Fruit fly (Drosophila melanogaster) whole organism, embryonic: ENCODE data around the gene Pss.

ENCODE experiments used
- Ada2b ChIP-seq: fragments of 200-800 bp; sonication (Bioruptor generic); IDR thresholded peaks from 2 replicates; pipeline ENCODE4 v1.3.6; 2022; ENCODE audit warnings: missing biosample characterization, missing genetic modification characterization
- Bteb2 ChIP-seq: fragments of 200-800 bp; sonication (Bioruptor generic); optimal IDR thresholded peaks from 2 replicates; lab custom pipeline; 2016; ENCODE audit warnings: missing biosample characterization, missing genetic modification characterization
- C15 ChIP-seq: fragments of 200-800 bp; sonication (Bioruptor generic); IDR thresholded peaks from 3 replicates; pipeline ENCODE4 v1.3.6; 2022; ENCODE audit warnings: missing biosample characterization, missing genetic modification characterization
- CG10543 ChIP-seq: fragments of 200-800 bp; sonication (Bioruptor generic); optimal IDR thresholded peaks from 3 replicates; lab custom pipeline; 2017; ENCODE audit warnings: missing biosample characterization, mild to moderate bottlenecking, missing genetic modification characterization, moderate library complexity
- CG1233 ChIP-seq: fragments of 200-800 bp; sonication (Bioruptor generic); optimal IDR thresholded peaks from 4 replicates; lab custom pipeline; 2018; ENCODE audit warnings: missing biosample characterization, mild to moderate bottlenecking, missing genetic modification characterization
- CG13424 ChIP-seq: fragments of 200-800 bp; sonication (Bioruptor generic); optimal IDR thresholded peaks from 2 replicates; lab custom pipeline; 2019; ENCODE audit warnings: missing biosample characterization, mild to moderate bottlenecking, missing genetic modification characterization, moderate library complexity
- CG15601 ChIP-seq: fragments of 200-800 bp; sonication (Bioruptor generic); optimal IDR thresholded peaks from 3 replicates; lab custom pipeline; 2019; ENCODE audit warnings: missing biosample characterization, mild to moderate bottlenecking, missing genetic modification characterization, moderate library complexity
- CG1602 ChIP-seq: fragments of 200-800 bp; sonication (Bioruptor generic); optimal IDR thresholded peaks from 3 replicates; lab custom pipeline; 2016; ENCODE audit warnings: missing biosample characterization, missing genetic modification characterization
- CG17359 ChIP-seq: fragments of 200-800 bp; sonication (Bioruptor generic); optimal IDR thresholded peaks from 3 replicates; lab custom pipeline; 2018; ENCODE audit warnings: missing biosample characterization, mild to moderate bottlenecking, missing genetic modification characterization, moderate library complexity
- CG1832 ChIP-seq: fragments of 200-800 bp; sonication (Bioruptor generic); optimal IDR thresholded peaks from 2 replicates; lab custom pipeline; 2017; ENCODE audit warnings: missing biosample characterization, mild to moderate bottlenecking, missing genetic modification characterization, inconsistent platforms
- CG30020 ChIP-seq: fragments of 200-800 bp; optimal IDR thresholded peaks from 2 replicates; lab custom pipeline; 2019; ENCODE audit warnings: missing biosample characterization, mild to moderate bottlenecking, missing genetic modification characterization, moderate library complexity
- CG34224 ChIP-seq: fragments of 200-800 bp; sonication (Bioruptor generic); IDR thresholded peaks from 3 replicates; pipeline ENCODE4 v1.3.6; 2022; ENCODE audit warnings: missing biosample characterization, missing genetic modification characterization; ENCODE audit not compliant: partially characterized antibody
- CG4360 ChIP-seq: fragments of 200-800 bp; sonication (Bioruptor generic); IDR thresholded peaks from 2 replicates; pipeline ENCODE4 v1.3.6; 2022; ENCODE audit warnings: missing biosample characterization, missing genetic modification characterization
- CG4820 ChIP-seq: fragments of 200-800 bp; sonication (Bioruptor generic); optimal IDR thresholded peaks from 3 replicates; lab custom pipeline; 2016; ENCODE audit warnings: missing biosample characterization, missing genetic modification characterization
- CG6175 ChIP-seq: fragments of 200-800 bp; sonication (Bioruptor generic); IDR thresholded peaks from 3 replicates; pipeline ENCODE4 v1.3.6; 2022; ENCODE audit warnings: missing biosample characterization, missing genetic modification characterization
- CG6272 ChIP-seq: fragments of 200-800 bp; sonication (Bioruptor generic); IDR thresholded peaks from 2 replicates; pipeline ENCODE4 v1.3.6; 2022; ENCODE audit warnings: missing biosample characterization, missing genetic modification characterization
- CG7745 ChIP-seq: fragments of 200-800 bp; sonication (Bioruptor generic); optimal IDR thresholded peaks from 2 replicates; lab custom pipeline; 2018; ENCODE audit warnings: missing biosample characterization, mild to moderate bottlenecking, missing genetic modification characterization, moderate library complexity
- CG8290 ChIP-seq, 3 experiments: fragments of 200-800 bp; sonication (Bioruptor generic); optimal IDR thresholded peaks; 2 replicates each; lab custom pipeline; 2016 to 2019; ENCODE audit warnings: missing biosample characterization in 3 of 3, missing genetic modification characterization in 3 of 3, mild to moderate bottlenecking in 2 of 3, moderate library complexity in 1 of 3
- CG9797 ChIP-seq: fragments of 200-800 bp; sonication (Bioruptor generic); optimal IDR thresholded peaks from 3 replicates; lab custom pipeline; 2018; ENCODE audit warnings: missing biosample characterization, mild to moderate bottlenecking, missing genetic modification characterization
- D ChIP-seq, 2 experiments: fragments of 200-800 bp in 1 of 2; fragments of >200 bp in 1 of 2; sonication (Bioruptor generic) in 1 of 2; optimal IDR thresholded peaks; 2 replicates in 1 of 2; 3 replicates in 1 of 2; lab custom pipeline; 2017; ENCODE audit warnings: mild to moderate bottlenecking in 1 of 2, missing biosample characterization in 1 of 2, missing genetic modification characterization in 1 of 2, missing genetic modification reagents in 1 of 2
- Dfd ChIP-seq, 2 experiments: fragments of >200 bp; optimal IDR thresholded peaks; 2 replicates each; lab custom pipeline; 2017; ENCODE audit warnings: missing biosample characterization in 2 of 2, missing genetic modification characterization in 2 of 2
- Doc3 ChIP-seq: fragments of 200-800 bp; sonication (Bioruptor generic); IDR thresholded peaks from 3 replicates; pipeline ENCODE4 v1.3.6; 2022; ENCODE audit warnings: missing biosample characterization, missing genetic modification characterization; ENCODE audit not compliant: partially characterized antibody
- Dref ChIP-seq: fragments of 200-800 bp; sonication (Bioruptor generic); IDR thresholded peaks from 2 replicates; pipeline ENCODE4 v1.3.6; 2022; ENCODE audit warnings: missing biosample characterization, missing genetic modification characterization
- Hey ChIP-seq: fragments of 200-800 bp; sonication (Bioruptor generic); optimal IDR thresholded peaks from 3 replicates; lab custom pipeline; 2018; ENCODE audit warnings: missing biosample characterization, mild to moderate bottlenecking, missing genetic modification characterization
- HmgZ ChIP-seq: fragments of 200-800 bp; sonication (Bioruptor generic); optimal IDR thresholded peaks from 2 replicates; lab custom pipeline; 2018; ENCODE audit warnings: missing biosample characterization, mild to moderate bottlenecking, missing genetic modification characterization
- Hsf ChIP-seq: fragments of 200-800 bp; sonication (Bioruptor generic); optimal IDR thresholded peaks from 3 replicates; lab custom pipeline; 2016; ENCODE audit warnings: missing biosample characterization, missing genetic modification characterization
- NFAT ChIP-seq: fragments of 200-800 bp; sonication (Bioruptor generic); IDR thresholded peaks from 2 replicates; pipeline ENCODE4 v1.3.6; 2022; ENCODE audit warnings: missing biosample characterization, missing genetic modification characterization
- Oli ChIP-seq: fragments of 200-800 bp; sonication (Bioruptor generic); optimal IDR thresholded peaks from 2 replicates; lab custom pipeline; 2018; ENCODE audit warnings: missing biosample characterization, mild to moderate bottlenecking, missing genetic modification characterization, moderate library complexity
- PHDP ChIP-seq: fragments of 200-800 bp; sonication (Bioruptor generic); optimal IDR thresholded peaks from 3 replicates; lab custom pipeline; 2018; ENCODE audit warnings: missing biosample characterization, mild to moderate bottlenecking, missing genetic modification characterization, moderate library complexity
- Rx ChIP-seq: fragments of 200-800 bp; sonication (Bioruptor generic); IDR thresholded peaks from 2 replicates; pipeline ENCODE4 v1.3.6; 2022; ENCODE audit warnings: missing biosample characterization, missing genetic modification characterization
- Scr ChIP-seq: fragments of 200-800 bp; sonication (Bioruptor generic); IDR thresholded peaks from 2 replicates; pipeline ENCODE4 v1.3.6; 2022; ENCODE audit warnings: missing biosample characterization, missing genetic modification characterization; ENCODE audit not compliant: partially characterized antibody
- ab ChIP-seq: fragments of 200-800 bp; sonication (Bioruptor generic); optimal IDR thresholded peaks from 2 replicates; lab custom pipeline; 2016; ENCODE audit warnings: missing biosample characterization, missing genetic modification characterization
- bab2 ChIP-seq: fragments of 200-800 bp; sonication (Bioruptor generic); optimal IDR thresholded peaks from 2 replicates; lab custom pipeline; 2016; ENCODE audit warnings: missing biosample characterization, missing genetic modification characterization
- chif ChIP-seq, 2 experiments: fragments of 200-800 bp; sonication (Bioruptor generic); optimal IDR thresholded peaks; 3 replicates each; lab custom pipeline; 2016; ENCODE audit warnings: missing biosample characterization in 2 of 2, missing genetic modification characterization in 2 of 2
- crc ChIP-seq: fragments of 200-800 bp; sonication (Bioruptor generic); optimal IDR thresholded peaks from 2 replicates; lab custom pipeline; 2016; ENCODE audit warnings: missing biosample characterization, missing genetic modification characterization
- crp ChIP-seq, 2 experiments: fragments of 200-800 bp; sonication (Bioruptor generic); optimal IDR thresholded peaks; 2 replicates in 1 of 2; 3 replicates in 1 of 2; lab custom pipeline; 2017; ENCODE audit warnings: missing biosample characterization in 2 of 2, missing genetic modification characterization in 2 of 2, mild to moderate bottlenecking in 1 of 2, moderate library complexity in 1 of 2
- da ChIP-seq: fragments of 200-800 bp; sonication (Bioruptor generic); optimal IDR thresholded peaks from 2 replicates; lab custom pipeline; 2016; ENCODE audit warnings: missing biosample characterization, missing genetic modification characterization
- dpn ChIP-seq, 2 experiments: fragments of 200-800 bp; sonication (Bioruptor generic); optimal IDR thresholded peaks; 3 replicates each; lab custom pipeline; 2016; ENCODE audit warnings: missing biosample characterization in 2 of 2, missing genetic modification characterization in 2 of 2
- dysf ChIP-seq: fragments of 200-800 bp; sonication (Bioruptor generic); IDR thresholded peaks from 3 replicates; pipeline ENCODE4 v1.3.6; 2022; ENCODE audit warnings: missing biosample characterization, missing genetic modification characterization
- fd102C ChIP-seq: fragments of 200-800 bp; sonication (Bioruptor generic); optimal IDR thresholded peaks from 2 replicates; lab custom pipeline; 2018; ENCODE audit warnings: missing biosample characterization, mild to moderate bottlenecking, missing genetic modification characterization, moderate library complexity
- gem ChIP-seq: fragments of 200-800 bp; sonication (Bioruptor generic); optimal IDR thresholded peaks from 2 replicates; lab custom pipeline; 2019; ENCODE audit warnings: missing biosample characterization, mild to moderate bottlenecking, missing genetic modification characterization, moderate library complexity
- gro ChIP-seq: fragments of 200-800 bp; sonication (Bioruptor generic); optimal IDR thresholded peaks from 2 replicates; lab custom pipeline; 2016; ENCODE audit warnings: missing biosample characterization, missing genetic modification characterization
- gsb ChIP-seq: fragments of 200-800 bp; sonication (Bioruptor generic); IDR thresholded peaks from 2 replicates; pipeline ENCODE4 v1.3.6; 2022; ENCODE audit warnings: missing biosample characterization, missing genetic modification characterization
- knrl ChIP-seq: fragments of 200-800 bp; sonication (Bioruptor generic); IDR thresholded peaks from 3 replicates; pipeline ENCODE4 v1.3.6; 2022; ENCODE audit warnings: missing biosample characterization, missing genetic modification characterization; ENCODE audit not compliant: partially characterized antibody
- peb ChIP-seq: fragments of 200-800 bp; sonication (Bioruptor generic); IDR thresholded peaks from 2 replicates; pipeline ENCODE4 v1.3.6; 2022; ENCODE audit warnings: missing biosample characterization, missing genetic modification characterization
- pho ChIP-seq: fragments of 200-800 bp; sonication (Bioruptor generic); optimal IDR thresholded peaks from 2 replicates; lab custom pipeline; 2016; ENCODE audit warnings: missing biosample characterization, missing genetic modification characterization
- toy ChIP-seq: fragments of 200-800 bp; sonication (Bioruptor generic); IDR thresholded peaks from 2 replicates; pipeline ENCODE4 v1.3.6; 2022; ENCODE audit warnings: missing biosample characterization, missing genetic modification characterization
- tx ChIP-seq: fragments of 200-800 bp; sonication (Bioruptor generic); optimal IDR thresholded peaks from 2 replicates; lab custom pipeline; 2016; ENCODE audit warnings: missing biosample characterization, missing genetic modification characterization
- zf30C ChIP-seq: fragments of 200-800 bp; sonication (Bioruptor generic); optimal IDR thresholded peaks from 3 replicates; lab custom pipeline; 2018; ENCODE audit warnings: missing biosample characterization, mild to moderate bottlenecking, missing genetic modification characterization

The Pss gene

DNA sequence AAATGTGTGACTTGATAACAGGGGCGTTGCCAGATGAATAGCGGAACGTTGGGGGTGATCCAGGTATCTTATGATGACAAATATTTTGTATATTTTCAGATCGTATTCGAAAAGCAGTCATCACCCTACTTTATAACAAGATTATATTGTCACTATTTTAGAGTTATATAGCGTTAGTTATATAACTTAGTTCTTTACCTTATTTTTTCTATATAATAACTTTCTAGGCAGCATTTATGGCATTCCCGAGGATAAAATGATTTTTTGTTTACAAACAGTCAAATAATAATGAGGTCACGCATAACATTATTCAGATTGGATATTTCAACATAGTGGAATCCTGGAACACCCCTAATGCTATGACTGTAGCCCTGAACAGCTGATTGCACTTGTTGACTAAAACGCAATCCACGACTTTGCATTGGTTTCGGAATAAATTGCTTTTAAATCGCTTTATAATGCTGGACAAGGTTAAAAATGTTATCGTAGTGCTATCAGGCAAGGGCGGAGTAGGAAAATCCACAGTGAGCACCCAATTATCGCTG is 294 bp upstream of the Pss start, which contains the start of gene Nubp2 (continued):
- TF ChIP-seq CG30020 = peak; percentile 91
- TF ChIP-seq HmgZ = peak; percentile 97
- TF ChIP-seq fd102C (GFP tag; lab: Kevin White, UChicago) = peak; percentile 53
- no peak for TF ChIP-seq Dfd (GFP tag; optimal IDR thresholded peaks at IDR 0.05; lab: Kevin White, UChicago)
- TF ChIP-seq Doc3 (GFP tag; lab: Robert Waterston, UW) = no peak
- peak; percentile 95 for TF ChIP-seq CG4820
- peak; percentile 97 for TF ChIP-seq CG1602 (GFP tag; lab: Kevin White, UChicago)
- TF ChIP-seq gem (tag; lab: Kevin White, UChicago) = peak; percentile 98
- TF ChIP-seq da (GFP tag; lab: Kevin White, UChicago) = peak; percentile 86
- TF ChIP-seq PHDP = peak; percentile 96
- peak; percentile 94 for TF ChIP-seq CG1233
- TF ChIP-seq Dref (GFP tag; lab: Robert Waterston, UW) = no peak
- peak; percentile 91 to 96 for TF ChIP-seq chif (GFP tag; optimal IDR thresholded peaks at IDR 0.05; lab: Kevin White, UChicago)
- no peak for TF ChIP-seq CG1832 (GFP tag; lab: Kevin White, UChicago)
- TF ChIP-seq D (optimal IDR thresholded peaks at IDR 0.05; lab: Kevin White, UChicago) = no peak
- peak; percentile 94 for TF ChIP-seq D (GFP tag; optimal IDR thresholded peaks at IDR 0.05; lab: Kevin White, UChicago)
- peak; percentile 95 for TF ChIP-seq Oli (tag; lab: Kevin White, UChicago)
- peak; percentile 94 for TF ChIP-seq Bteb2 (GFP tag; lab: Kevin White, UChicago)
- peak; percentile 93 for TF ChIP-seq NFAT (GFP tag; lab: Robert Waterston, UW)
- TF ChIP-seq CG9797 (GFP tag; lab: Kevin White, UChicago) = peak; percentile 40
- peak; percentile 98 for TF ChIP-seq CG13424 (tag; lab: Kevin White, UChicago)
- TF ChIP-seq CG7745 (tag; lab: Kevin White, UChicago) = no peak
- peak; percentile 98 for TF ChIP-seq Hsf (GFP tag; lab: Kevin White, UChicago)
- TF ChIP-seq Ada2b (GFP tag; lab: Robert Waterston, UW) = peak; percentile 90
- TF ChIP-seq CG10543 = peak; percentile 97
- TF ChIP-seq CG4360 = no peak; the same call in 1 of the 2 replicates
- peak; percentile 93 for TF ChIP-seq CG8290 (GFP tag; optimal IDR thresholded peaks at IDR 0.05; lab: Kevin White, UChicago)
- TF ChIP-seq CG8290 (tag; optimal IDR thresholded peaks at IDR 0.05; lab: Kevin White, UChicago) = peak; percentile 86 to 90
- TF ChIP-seq Rx = peak; percentile 84
- peak; percentile 73 for TF ChIP-seq ab (GFP tag; lab: Kevin White, UChicago)
- peak; percentile 93 for TF ChIP-seq CG15601 (tag; lab: Kevin White, UChicago)
- TF ChIP-seq zf30C (GFP tag; lab: Kevin White, UChicago) = peak; percentile 4
- peak; percentile 96 to 97 for TF ChIP-seq dpn (GFP tag; optimal IDR thresholded peaks at IDR 0.05; lab: Kevin White, UChicago)
- peak; percentile 28; the same call in 1 of the 3 replicates for TF ChIP-seq knrl (GFP tag; lab: Robert Waterston, UW)
- TF ChIP-seq tx (GFP tag; lab: Kevin White, UChicago) = peak; percentile 92
- TF ChIP-seq dysf (GFP tag; lab: Robert Waterston, UW) = peak; percentile 95
- peak; percentile 92 for TF ChIP-seq CG6272 (GFP tag; lab: Robert Waterston, UW)
- peak; percentile 86 for TF ChIP-seq gsb (GFP tag; lab: Robert Waterston, UW)
- TF ChIP-seq peb = peak; percentile 83
- TF ChIP-seq pho = peak; percentile 95
- no peak for TF ChIP-seq CG34224
- peak; percentile 75; the same call in 2 of the 3 replicates for TF ChIP-seq C15 (GFP tag; lab: Robert Waterston, UW)
- peak; percentile 90 for TF ChIP-seq CG17359
- TF ChIP-seq Hey (tag; lab: Kevin White, UChicago) = peak; percentile 78
- TF ChIP-seq toy (GFP tag; lab: Robert Waterston, UW) = peak; percentile 85; the same call in 1 of the 2 replicates
- peak; percentile 80; the same call in 2 of the 3 replicates for TF ChIP-seq CG6175 (GFP tag; lab: Robert Waterston, UW)
- peak; percentile 91 for TF ChIP-seq gro (GFP tag; lab: Kevin White, UChicago)
- TF ChIP-seq Scr (GFP tag; lab: Robert Waterston, UW) = no peak
- TF ChIP-seq bab2 (GFP tag; lab: Kevin White, UChicago) = peak; percentile 94
- peak; percentile 76 for TF ChIP-seq crc (GFP tag; lab: Kevin White, UChicago)
- TF ChIP-seq crp (GFP tag; optimal IDR thresholded peaks at IDR 0.05; lab: Kevin White, UChicago) = peak; percentile 92 to 96
